Fruit fly (Drosophila melanogaster) whole organism, embryonic: Measurements from ENCODE around the gene nSMase.

Source experiments
- CG10147 ChIP-seq: fragments of 200-800 bp; sonication (Bioruptor generic); optimal IDR thresholded peaks from 2 replicates; lab custom pipeline; 2019; ENCODE audit warnings: missing biosample characterization, mild to moderate bottlenecking, missing genetic modification characterization, moderate library complexity
- CG10267 ChIP-seq: fragments of 200-800 bp; sonication (Bioruptor generic); optimal IDR thresholded peaks from 2 replicates; lab custom pipeline; 2018; ENCODE audit warnings: missing biosample characterization, mild to moderate bottlenecking, missing genetic modification characterization, moderate library complexity
- CG10274 ChIP-seq: fragments of 200-800 bp; sonication (Bioruptor generic); optimal IDR thresholded peaks from 3 replicates; lab custom pipeline; 2017; ENCODE audit warnings: missing biosample characterization, mild to moderate bottlenecking, missing genetic modification characterization
- CG12219 ChIP-seq: fragments of 200-800 bp; sonication (Bioruptor generic); optimal IDR thresholded peaks from 3 replicates; lab custom pipeline; 2018; ENCODE audit warnings: missing biosample characterization, mild to moderate bottlenecking, missing genetic modification characterization
- CG13287 ChIP-seq: fragments of 200-800 bp; sonication (Bioruptor generic); IDR thresholded peaks from 2 replicates; pipeline ENCODE4 v1.3.6; 2022; ENCODE audit warnings: missing biosample characterization, missing genetic modification characterization; ENCODE audit not compliant: partially characterized antibody
- CG14667 ChIP-seq: fragments of 200-800 bp; sonication (Bioruptor generic); IDR thresholded peaks from 2 replicates; pipeline ENCODE4 v1.3.6; 2022; ENCODE audit warnings: missing biosample characterization, missing genetic modification characterization
- CG1602 ChIP-seq: fragments of 200-800 bp; sonication (Bioruptor generic); optimal IDR thresholded peaks from 3 replicates; lab custom pipeline; 2016; ENCODE audit warnings: missing biosample characterization, missing genetic modification characterization
- CG1603 ChIP-seq: fragments of 200-800 bp; sonication (Bioruptor generic); optimal IDR thresholded peaks from 2 replicates; lab custom pipeline; 2019; ENCODE audit warnings: missing biosample characterization, mild to moderate bottlenecking, missing genetic modification characterization, moderate library complexity
- CG2116 ChIP-seq: fragments of 200-800 bp; sonication (Bioruptor generic); optimal IDR thresholded peaks from 3 replicates; lab custom pipeline; 2018; ENCODE audit warnings: missing biosample characterization, mild to moderate bottlenecking, missing genetic modification characterization
- CG3726 ChIP-seq: fragments of 200-800 bp; sonication (Bioruptor generic); IDR thresholded peaks from 3 replicates; pipeline ENCODE4, ENCODE4 v1.3.6; 2022; ENCODE audit warnings: missing biosample characterization, missing genetic modification characterization
- CG6654 ChIP-seq: fragments of 200-800 bp; sonication (Bioruptor generic); optimal IDR thresholded peaks from 2 replicates; lab custom pipeline; 2017; ENCODE audit warnings: missing biosample characterization, mild to moderate bottlenecking, missing genetic modification characterization
- CG8089 ChIP-seq: fragments of 200-800 bp; sonication (Bioruptor generic); optimal IDR thresholded peaks from 3 replicates; lab custom pipeline; 2016; ENCODE audit warnings: missing biosample characterization, missing genetic modification characterization
- CG8359 ChIP-seq: fragments of 200-800 bp; sonication (Bioruptor generic); optimal IDR thresholded peaks from 2 replicates; lab custom pipeline; 2017; ENCODE audit warnings: missing biosample characterization, mild to moderate bottlenecking, missing genetic modification characterization, borderline replicate concordance
- CG8388 ChIP-seq: fragments of 200-800 bp; sonication (Bioruptor generic); optimal IDR thresholded peaks from 2 replicates; lab custom pipeline; 2019; ENCODE audit warnings: missing biosample characterization, mild to moderate bottlenecking, missing genetic modification characterization, moderate library complexity
- CG9727 ChIP-seq: fragments of 200-800 bp; sonication (Bioruptor generic); optimal IDR thresholded peaks from 3 replicates; lab custom pipeline; 2017; ENCODE audit warnings: missing biosample characterization, mild to moderate bottlenecking, missing genetic modification characterization
- CG9797 ChIP-seq: fragments of 200-800 bp; sonication (Bioruptor generic); optimal IDR thresholded peaks from 3 replicates; lab custom pipeline; 2018; ENCODE audit warnings: missing biosample characterization, mild to moderate bottlenecking, missing genetic modification characterization
- CG9876 ChIP-seq: fragments of 200-800 bp; sonication (Bioruptor generic); optimal IDR thresholded peaks from 2 replicates; lab custom pipeline; 2016; ENCODE audit warnings: missing biosample characterization, missing genetic modification characterization
- CTCF ChIP-seq: fragments of 200-800 bp; sonication (Bioruptor generic); optimal IDR thresholded peaks from 2 replicates; lab custom pipeline; 2017; ENCODE audit warnings: missing biosample characterization, mild to moderate bottlenecking, missing genetic modification characterization, moderate library complexity
- Deaf1 ChIP-seq: fragments of 200-800 bp; optimal IDR thresholded peaks from 3 replicates; lab custom pipeline; 2019; ENCODE audit warnings: missing biosample characterization, mild to moderate bottlenecking, missing genetic modification characterization, moderate library complexity
- Doc3 ChIP-seq: fragments of 200-800 bp; sonication (Bioruptor generic); IDR thresholded peaks from 3 replicates; pipeline ENCODE4 v1.3.6; 2022; ENCODE audit warnings: missing biosample characterization, missing genetic modification characterization; ENCODE audit not compliant: partially characterized antibody
- Dref ChIP-seq: fragments of 200-800 bp; sonication (Bioruptor generic); IDR thresholded peaks from 2 replicates; pipeline ENCODE4 v1.3.6; 2022; ENCODE audit warnings: missing biosample characterization, missing genetic modification characterization
- Fer1 ChIP-seq: fragments of 200-800 bp; sonication (Bioruptor generic); optimal IDR thresholded peaks from 2 replicates; lab custom pipeline; 2017; ENCODE audit warnings: missing biosample characterization, mild to moderate bottlenecking, missing genetic modification characterization
- HHEX ChIP-seq: fragments of 200-800 bp; sonication (Bioruptor generic); optimal IDR thresholded peaks from 3 replicates; lab custom pipeline; 2017; ENCODE audit warnings: missing biosample characterization, mild to moderate bottlenecking, missing genetic modification characterization, missing genetic modification reagents
- HLH54F ChIP-seq: fragments of 200-800 bp; sonication (Bioruptor generic); optimal IDR thresholded peaks from 3 replicates; lab custom pipeline; 2016; ENCODE audit warnings: missing biosample characterization, missing genetic modification characterization
- Hr78 ChIP-seq, 2 experiments: fragments of 200-800 bp in 1 of 2; fragments of >200 bp in 1 of 2; sonication (Bioruptor generic) in 1 of 2; optimal IDR thresholded peaks; 2 replicates each; lab custom pipeline; 2017 to 2019; ENCODE audit warnings: missing biosample characterization in 2 of 2, missing genetic modification characterization in 2 of 2, mild to moderate bottlenecking in 1 of 2, moderate library complexity in 1 of 2
- MTF-1 ChIP-seq: fragments of 200-800 bp; sonication (Bioruptor generic); optimal IDR thresholded peaks from 2 replicates; lab custom pipeline; 2018; ENCODE audit warnings: missing biosample characterization, mild to moderate bottlenecking, missing genetic modification characterization, borderline replicate concordance
- Mad ChIP-seq: fragments of 200-800 bp; sonication (Bioruptor generic); optimal IDR thresholded peaks from 2 replicates; lab custom pipeline; 2016; ENCODE audit warnings: missing biosample characterization, missing genetic modification characterization
- Mes4 ChIP-seq: fragments of 200-800 bp; sonication (Bioruptor generic); optimal IDR thresholded peaks from 2 replicates; lab custom pipeline; 2016; ENCODE audit warnings: missing biosample characterization, missing genetic modification characterization
- NC2α ChIP-seq: fragments of 200-800 bp; sonication (Bioruptor generic); optimal IDR thresholded peaks from 2 replicates; lab custom pipeline; 2016; ENCODE audit warnings: missing biosample characterization, missing genetic modification characterization
- Neu2 ChIP-seq: fragments of 200-800 bp; sonication (Bioruptor generic); optimal IDR thresholded peaks from 3 replicates; lab custom pipeline; 2016; ENCODE audit warnings: missing biosample characterization, missing genetic modification characterization, borderline replicate concordance
- NfI ChIP-seq: fragments of 200-800 bp; sonication (Bioruptor generic); optimal IDR thresholded peaks from 3 replicates; lab custom pipeline; 2018; ENCODE audit warnings: missing biosample characterization, mild to moderate bottlenecking, missing genetic modification characterization, moderate library complexity
- Side ChIP-seq: fragments of 200-800 bp; sonication (Bioruptor generic); optimal IDR thresholded peaks from 2 replicates; lab custom pipeline; 2016; ENCODE audit warnings: missing biosample characterization, missing genetic modification characterization
- bowl ChIP-seq: fragments of 200-800 bp; sonication (Bioruptor generic); IDR thresholded peaks from 2 replicates; pipeline ENCODE4 v1.3.6; 2022; ENCODE audit warnings: missing biosample characterization, missing genetic modification characterization
- br ChIP-seq: fragments of >200 bp; optimal IDR thresholded peaks from 2 replicates; lab custom pipeline; 2017
- dmrt99B ChIP-seq: fragments of 200-800 bp; sonication (Bioruptor generic); optimal IDR thresholded peaks from 2 replicates; lab custom pipeline; 2018; ENCODE audit warnings: missing biosample characterization, mild to moderate bottlenecking, missing genetic modification characterization, moderate library complexity
- eve ChIP-seq, 2 experiments: fragments of >200 bp; optimal IDR thresholded peaks; 2 replicates each; lab custom pipeline; 2017; ENCODE audit warnings: missing biosample characterization in 2 of 2, missing genetic modification characterization in 2 of 2
- grau ChIP-seq: fragments of 200-800 bp; optimal IDR thresholded peaks from 3 replicates; lab custom pipeline; 2019; ENCODE audit warnings: missing biosample characterization, mild to moderate bottlenecking, missing genetic modification characterization, moderate library complexity
- grn ChIP-seq: fragments of 200-800 bp; sonication (Bioruptor generic); optimal IDR thresholded peaks from 3 replicates; lab custom pipeline; 2017; ENCODE audit warnings: missing biosample characterization, missing genetic modification characterization
- ind ChIP-seq: fragments of 200-800 bp; sonication (Bioruptor generic); optimal IDR thresholded peaks from 3 replicates; lab custom pipeline; 2016; ENCODE audit warnings: missing biosample characterization, missing genetic modification characterization
- insv ChIP-seq, 2 experiments: fragments of 200-800 bp; sonication (Bioruptor generic); optimal IDR thresholded peaks; 3 replicates each; lab custom pipeline; 2016 to 2018; ENCODE audit warnings: missing biosample characterization in 2 of 2, missing genetic modification characterization in 2 of 2
- lmd ChIP-seq: fragments of 200-800 bp; sonication (Bioruptor generic); IDR thresholded peaks from 2 replicates; pipeline ENCODE4 v1.3.6; 2022; ENCODE audit warnings: missing biosample characterization, missing genetic modification characterization
- maf-S ChIP-seq: fragments of 200-800 bp; sonication (Bioruptor generic); optimal IDR thresholded peaks from 2 replicates; lab custom pipeline; 2016; ENCODE audit warnings: missing biosample characterization, missing genetic modification characterization
- mld ChIP-seq: fragments of 200-800 bp; sonication (Bioruptor generic); IDR thresholded peaks from 3 replicates; pipeline ENCODE4 v1.3.6; 2022; ENCODE audit warnings: missing biosample characterization, missing genetic modification characterization; ENCODE audit not compliant: partially characterized antibody
- phol ChIP-seq: fragments of 200-800 bp; sonication (Bioruptor generic); optimal IDR thresholded peaks from 3 replicates; lab custom pipeline; 2018; ENCODE audit warnings: missing biosample characterization, mild to moderate bottlenecking, missing genetic modification characterization, moderate library complexity
- repo ChIP-seq: fragments of 200-800 bp; sonication (Bioruptor generic); optimal IDR thresholded peaks from 2 replicates; lab custom pipeline; 2016; ENCODE audit warnings: missing biosample characterization, missing genetic modification characterization
- run ChIP-seq: fragments of 200-800 bp; sonication (Bioruptor generic); optimal IDR thresholded peaks from 3 replicates; lab custom pipeline; 2018; ENCODE audit warnings: missing biosample characterization, mild to moderate bottlenecking, missing genetic modification characterization
- slou ChIP-seq: fragments of 200-800 bp; sonication (Bioruptor generic); optimal IDR thresholded peaks from 3 replicates; lab custom pipeline; 2016; ENCODE audit warnings: missing biosample characterization, missing genetic modification characterization
- wor ChIP-seq: fragments of 200-800 bp; sonication (Bioruptor generic); IDR thresholded peaks from 2 replicates; pipeline ENCODE4 v1.3.6; 2022; ENCODE audit warnings: missing biosample characterization, missing genetic modification characterization

The nSMase gene

dm6 chr3L:3198447-3199402, 20.2 kb upstream of the nSMase start, which contains the start of the genes CG32276 and gry (continued):
- TF ChIP-seq slou (GFP tag; lab: Kevin White, UChicago) (peak; percentile 58), insv (GFP tag; optimal IDR thresholded peaks at IDR 0.05; lab: Kevin White, UChicago) (peak in 1 of 2 experiments; percentile 91), CG6654 (GFP tag; lab: Kevin White, UChicago) (no peak), CG8359 (GFP tag; lab: Kevin White, UChicago) (no peak), CG10274 (no peak), NC2α (GFP tag; lab: Kevin White, UChicago) (no peak), CG9797 (peak; percentile 96), CG3726 (GFP tag; lab: Robert Waterston, UW) (0 out of 3 replicates have a peak, but pooled peaks have one; percentile 55), Neu2 (no peak), wor (peak; percentile 59), Dref (0 out of 2 replicates have a peak, but pooled peaks have one; percentile 39), grau (tag; lab: Kevin White, UChicago) (no peak), phol (tag; lab: Kevin White, UChicago) (peak; percentile 90), CG8089 (GFP tag; lab: Kevin White, UChicago) (peak; percentile 58), mld (GFP tag; lab: Robert Waterston, UW) (no peak), Fer1 (GFP tag; lab: Kevin White, UChicago) (peak; percentile 77), MTF-1 (GFP tag; lab: Kevin White, UChicago) (peak; percentile 42), HHEX (peak; percentile 58), CG10147 (GFP tag; lab: Kevin White, UChicago) (no peak), repo (GFP tag; lab: Kevin White, UChicago) (peak; percentile 57), NfI (GFP tag; lab: Kevin White, UChicago) (peak; percentile 73), bowl (GFP tag; lab: Robert Waterston, UW) (no peak), CG1602 (GFP tag; lab: Kevin White, UChicago) (peak; percentile 66), CG10267 (tag; lab: Kevin White, UChicago) (peak; percentile 82), CG2116 (GFP tag; lab: Kevin White, UChicago) (peak; percentile 93), CTCF (GFP tag; lab: Kevin White, UChicago) (no peak), maf-S (GFP tag; lab: Kevin White, UChicago) (peak; percentile 82), lmd (GFP tag; lab: Robert Waterston, UW) (peak; percentile 65; the same call in 1 of the 2 replicates), HLH54F (GFP tag; lab: Kevin White, UChicago) (peak; percentile 85), CG1603 (peak; percentile 86), Doc3 (GFP tag; lab: Robert Waterston, UW) (no peak), Mad (GFP tag; lab: Kevin White, UChicago) (peak; percentile 82), Mes4 (GFP tag; lab: Kevin White, UChicago) (peak; percentile 80), grn (GFP tag; lab: Kevin White, UChicago) (no peak), ind (GFP tag; lab: Kevin White, UChicago) (peak; percentile 81), br (lab: Kevin White, UChicago) (no peak), CG12219 (peak; percentile 51), dmrt99B (tag; lab: Kevin White, UChicago) (no peak), eve (GFP tag; optimal IDR thresholded peaks at IDR 0.05; lab: Kevin White, UChicago) (no peak), CG9876 (GFP tag; lab: Kevin White, UChicago) (peak; percentile 55), run (tag; lab: Kevin White, UChicago) (no peak), CG9727 (GFP tag; lab: Kevin White, UChicago) (peak; percentile 73), CG13287 (GFP tag; lab: Robert Waterston, UW) (peak; percentile 63; the same call in 1 of the 2 replicates), Deaf1 (tag; lab: Kevin White, UChicago) (no peak), Hr78 (GFP tag; optimal IDR thresholded peaks at IDR 0.05; lab: Kevin White, UChicago) (no peak), CG8388 (GFP tag; lab: Kevin White, UChicago) (peak; percentile 60), CG14667 (GFP tag; lab: Robert Waterston, UW) (peak; percentile 51; the same call in 1 of the 2 replicates), Side (GFP tag; lab: Kevin White, UChicago) (peak; percentile 86)
